Fruit fly (Drosophila melanogaster): ENCODE measurements around the gene Sfp24Bc.

Sfp24Bc gene

dm6 chr2L:3647521-3648172 is 22.7 kb downstream of the Sfp24Bc start (continued):
- TF ChIP-seq row (GFP tag; IDR thresholded peaks at IDR 0.05) = no peak
- no peak for TF ChIP-seq HLH4C (GFP tag; IDR thresholded peaks at IDR 0.05; ENCODE audit: partially characterized antibody)
- no peak for TF ChIP-seq ttk (GFP tag; IDR thresholded peaks at IDR 0.05)
- no peak for TF ChIP-seq Dad (GFP tag; optimal IDR thresholded peaks at IDR 0.05)
- TF ChIP-seq CHES-1-like (GFP tag; optimal IDR thresholded peaks at IDR 0.05) = no peak
- TF ChIP-seq lbe (GFP tag; optimal IDR thresholded peaks at IDR 0.05) = peak; percentile 16
- TF ChIP-seq CG33557 (GFP tag; optimal IDR thresholded peaks at IDR 0.05) = peak; percentile 33
- peak; percentile 36 for TF ChIP-seq dmrt99B (tag; optimal IDR thresholded peaks at IDR 0.05)
- TF ChIP-seq hkb (optimal IDR thresholded peaks at IDR 0.05) = no peak
- peak; percentile 22; the same call in 1 of the 2 replicates for TF ChIP-seq hkb (GFP tag; IDR thresholded peaks at IDR 0.05)
- no peak for TF ChIP-seq CG5953 (GFP tag; IDR thresholded peaks at IDR 0.05)
- no peak for TF ChIP-seq CG1024 (GFP tag; IDR thresholded peaks at IDR 0.05)
- TF ChIP-seq tx (GFP tag; optimal IDR thresholded peaks at IDR 0.05) = no peak
- TF ChIP-seq org-1 (GFP tag; optimal IDR thresholded peaks at IDR 0.05) = peak; percentile 16
- TF ChIP-seq bsh (GFP tag; optimal IDR thresholded peaks at IDR 0.05) = peak in 1 of 2 experiments; percentile 50
- TF ChIP-seq CG2202 (tag; optimal IDR thresholded peaks at IDR 0.05) = peak; percentile 45
- TF ChIP-seq NC2α (GFP tag; optimal IDR thresholded peaks at IDR 0.05) = no peak
- no peak for TF ChIP-seq CG8089 (GFP tag; optimal IDR thresholded peaks at IDR 0.05)
- no peak for TF ChIP-seq CG6254 (GFP tag; optimal IDR thresholded peaks at IDR 0.05)
- TF ChIP-seq Gsc (GFP tag; IDR thresholded peaks at IDR 0.05) = no peak
- TF ChIP-seq ATbp (GFP tag; optimal IDR thresholded peaks at IDR 0.05) = peak; percentile 59
- TF ChIP-seq Stat92E (GFP tag; optimal IDR thresholded peaks at IDR 0.05) = no peak
- TF ChIP-seq pfk (GFP tag; optimal IDR thresholded peaks at IDR 0.05) = no peak
- no peak for TF ChIP-seq al (GFP tag; IDR thresholded peaks at IDR 0.05)
- TF ChIP-seq CG12104 (GFP tag; optimal IDR thresholded peaks at IDR 0.05) = no peak
- peak; percentile 54 for TF ChIP-seq Asciz (GFP tag; optimal IDR thresholded peaks at IDR 0.05)
- no peak for TF ChIP-seq HmgD (GFP tag; optimal IDR thresholded peaks at IDR 0.05)
- no peak for TF ChIP-seq sc (optimal IDR thresholded peaks at IDR 0.05)
- TF ChIP-seq sc (GFP tag; optimal IDR thresholded peaks at IDR 0.05) = peak; percentile 33
- no peak for TF ChIP-seq Fer2 (tag; optimal IDR thresholded peaks at IDR 0.05)
- peak; percentile 28; the same call in 1 of the 2 replicates for TF ChIP-seq vvl (GFP tag; IDR thresholded peaks at IDR 0.05)
- TF ChIP-seq Tbp (GFP tag; optimal IDR thresholded peaks at IDR 0.05) = no peak
- 0 out of 3 replicates have a peak, but pooled peaks have one; percentile 12 for TF ChIP-seq so (GFP tag; IDR thresholded peaks at IDR 0.05)
- no peak for TF ChIP-seq CG15479 (GFP tag; optimal IDR thresholded peaks at IDR 0.05)
- TF ChIP-seq bbx (GFP tag; IDR thresholded peaks at IDR 0.05; ENCODE audit: partially characterized antibody) = no peak
- no peak for TF ChIP-seq CG6689 (GFP tag; IDR thresholded peaks at IDR 0.05)
- TF ChIP-seq zen2 (GFP tag; IDR thresholded peaks at IDR 0.05; ENCODE audit: partially characterized antibody) = no peak
- no peak for TF ChIP-seq lmd (GFP tag; IDR thresholded peaks at IDR 0.05)
- TF ChIP-seq CG10431 (GFP tag; optimal IDR thresholded peaks at IDR 0.05) = peak; percentile 43
- no peak for TF ChIP-seq Hmr (GFP tag; optimal IDR thresholded peaks at IDR 0.05)
- TF ChIP-seq CG7987 (GFP tag; optimal IDR thresholded peaks at IDR 0.05) = peak; percentile 7
- TF ChIP-seq Dfd (GFP tag; optimal IDR thresholded peaks at IDR 0.05) = no peak
- TF ChIP-seq sens-2 (GFP tag; IDR thresholded peaks at IDR 0.05) = no peak
- no peak for TF ChIP-seq trem (tag; optimal IDR thresholded peaks at IDR 0.05)
- no peak for TF ChIP-seq mam (GFP tag; optimal IDR thresholded peaks at IDR 0.05)
- no peak for TF ChIP-seq CG7786 (GFP tag; optimal IDR thresholded peaks at IDR 0.05)
- TF ChIP-seq CG34376 (GFP tag; optimal IDR thresholded peaks at IDR 0.05) = no peak
- TF ChIP-seq CG17359 (tag; optimal IDR thresholded peaks at IDR 0.05) = peak; percentile 22
- no peak for TF ChIP-seq Neu2 (GFP tag; optimal IDR thresholded peaks at IDR 0.05; ENCODE audit: borderline replicate concordance)
- no peak for TF ChIP-seq CG14710 (tag; optimal IDR thresholded peaks at IDR 0.05)
